Fruit fly (Drosophila melanogaster) whole organism: ENCODE data around the gene RhoGAP100F.

Source experiments
- CG8478 ChIP-seq: fragments of >200 bp; optimal IDR thresholded peaks from 2 replicates; lab custom pipeline; 2018; ENCODE audit warnings: inconsistent platforms
- Dll ChIP-seq: fragments of >200 bp; optimal IDR thresholded peaks from 2 replicates; lab custom pipeline; 2017
- psq ChIP-seq: fragments of >200 bp; optimal IDR thresholded peaks from 2 replicates; lab custom pipeline; 2017
- usp ChIP-seq: fragments of >200 bp; optimal IDR thresholded peaks from 2 replicates; lab custom pipeline; 2017; ENCODE audit warnings: missing biosample characterization, missing genetic modification characterization, mixed read lengths

DNA sequence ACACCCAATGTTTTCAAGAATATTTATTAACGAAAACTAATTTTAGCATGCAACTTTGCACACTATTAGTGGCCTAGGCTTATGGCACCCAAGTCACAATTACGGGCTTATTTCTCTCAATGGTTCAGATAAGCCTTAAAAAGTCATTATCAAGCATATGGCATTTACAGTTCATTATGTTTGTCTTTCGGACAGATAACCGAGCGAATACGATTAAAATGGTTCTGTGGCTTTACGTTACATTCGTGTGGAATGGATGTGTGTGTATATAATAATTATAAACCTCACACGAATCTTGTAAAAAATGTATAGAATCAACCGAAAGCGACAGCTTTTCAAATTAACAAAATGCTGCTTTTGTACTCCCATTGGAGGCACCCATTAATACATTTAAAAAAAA, 3.8 kb upstream of the RhoGAP100F start:
- TF ChIP-seq Dll = no peak
- TF ChIP-seq usp (GFP tag; lab: Kevin White, UChicago) = no peak
- TF ChIP-seq psq (lab: Kevin White, UChicago) = no peak
- no peak for TF ChIP-seq CG8478
